Worm (Caenorhabditis elegans) whole organism, L3 larva: ENCODE measurements around the gene F47B8.18.
A peak's percentile ranks its signal among the peaks of the same experiment; 100 is the strongest.

Experiments
- R02D3.7 ChIP-seq: fragments of 150-350 bp; optimal IDR thresholded peaks from 2 replicates; lab custom pipeline; 2014; ENCODE audit warnings: missing biosample characterization, missing genetic modification characterization
- ZK546.5 ChIP-seq: sonication (generic microtip); optimal IDR thresholded peaks from 2 replicates; lab custom pipeline; 2017; ENCODE audit warnings: missing biosample characterization, missing genetic modification characterization
- ceh-16 ChIP-seq: sonication (generic microtip); optimal IDR thresholded peaks from 2 replicates; lab custom pipeline; 2017; ENCODE audit warnings: missing biosample characterization, missing genetic modification characterization
- ceh-28 ChIP-seq: fragments of 150-350 bp; optimal IDR thresholded peaks from 2 replicates; lab custom pipeline; 2014; ENCODE audit warnings: missing biosample characterization, missing genetic modification reagents, missing genetic modification characterization
- ceh-9 ChIP-seq: sonication (generic microtip); optimal IDR thresholded peaks from 2 replicates; lab custom pipeline; 2018; ENCODE audit warnings: missing biosample characterization, missing genetic modification characterization
- daf-12 ChIP-seq: fragments of 150-350 bp; optimal IDR thresholded peaks from 2 replicates; lab custom pipeline; 2014; ENCODE audit warnings: missing biosample characterization, missing genetic modification reagents, missing genetic modification characterization
- egl-27 ChIP-seq: sonication (generic microtip); optimal IDR thresholded peaks from 4 replicates; lab custom pipeline; 2017; ENCODE audit warnings: missing biosample characterization, missing genetic modification reagents, missing genetic modification characterization
- egl-5 ChIP-seq: fragments of 150-350 bp; optimal IDR thresholded peaks from 2 replicates; lab custom pipeline; 2017; ENCODE audit warnings: missing biosample characterization, missing genetic modification reagents, missing genetic modification characterization, inconsistent platforms
- elt-1 ChIP-seq: fragments of 150-350 bp; optimal IDR thresholded peaks from 2 replicates; lab custom pipeline; 2014; ENCODE audit warnings: missing biosample characterization, missing genetic modification characterization
- elt-3 ChIP-seq, 3 experiments: fragments of 150-350 bp in 1 of 3; sonication (generic microtip) in 2 of 3; optimal IDR thresholded peaks; 2 replicates in 2 of 3; 4 replicates in 1 of 3; lab custom pipeline; 2014 to 2017; ENCODE audit warnings: missing biosample characterization in 3 of 3, missing genetic modification characterization in 3 of 3
- fkh-10 ChIP-seq: sonication (generic microtip); optimal IDR thresholded peaks from 2 replicates; lab custom pipeline; 2017; ENCODE audit warnings: missing biosample characterization, missing genetic modification reagents, missing genetic modification characterization
- fkh-2 ChIP-seq: fragments of 150-350 bp; optimal IDR thresholded peaks from 2 replicates; lab custom pipeline; 2014; ENCODE audit warnings: missing biosample characterization, missing genetic modification reagents, missing genetic modification characterization
- fos-1 ChIP-seq: fragments of 150-350 bp; optimal IDR thresholded peaks from 2 replicates; lab custom pipeline; 2014; ENCODE audit warnings: missing biosample characterization, missing genetic modification characterization
- lin-15B ChIP-seq: fragments of 150-350 bp; optimal IDR thresholded peaks from 2 replicates; lab custom pipeline; 2014; ENCODE audit warnings: missing biosample characterization, missing genetic modification characterization
- lin-39 ChIP-seq: fragments of 150-350 bp; optimal IDR thresholded peaks from 2 replicates; lab custom pipeline; 2018; ENCODE audit warnings: missing biosample characterization, missing genetic modification reagents, missing genetic modification characterization
- lsy-12 ChIP-seq: sonication (generic microtip); optimal IDR thresholded peaks from 2 replicates; lab custom pipeline; 2016; ENCODE audit warnings: mild to moderate bottlenecking, missing genetic modification characterization, missing compliant biosample characterization
- mdl-1 ChIP-seq: fragments of 150-350 bp; optimal IDR thresholded peaks from 2 replicates; lab custom pipeline; 2014; ENCODE audit warnings: missing biosample characterization, missing genetic modification characterization
- mml-1 ChIP-seq: fragments of 150-350 bp; sonication (generic microtip); optimal IDR thresholded peaks from 3 replicates; lab custom pipeline; 2014; ENCODE audit warnings: missing biosample characterization, missing genetic modification characterization
- nfya-1 ChIP-seq: sonication (generic microtip); optimal IDR thresholded peaks from 2 replicates; lab custom pipeline; 2017; ENCODE audit warnings: missing genetic modification characterization, mild to moderate bottlenecking, missing compliant biosample characterization, antibody characterized with exemption, moderate library complexity; ENCODE audit not compliant: insufficient read depth
- nhr-11 ChIP-seq: fragments of 150-350 bp; optimal IDR thresholded peaks from 2 replicates; lab custom pipeline; 2014; ENCODE audit warnings: missing biosample characterization, missing genetic modification characterization
- nhr-23 ChIP-seq: fragments of 150-350 bp; optimal IDR thresholded peaks from 2 replicates; lab custom pipeline; 2014; ENCODE audit warnings: missing biosample characterization, missing genetic modification reagents, missing genetic modification characterization
- nhr-237 ChIP-seq: fragments of 150-350 bp; optimal IDR thresholded peaks from 2 replicates; lab custom pipeline; 2014; ENCODE audit warnings: missing biosample characterization, missing genetic modification characterization
- nhr-25 ChIP-seq: sonication (generic microtip); optimal IDR thresholded peaks from 2 replicates; lab custom pipeline; 2017; ENCODE audit warnings: missing biosample characterization, missing genetic modification characterization
- nhr-28 ChIP-seq: fragments of 150-350 bp; optimal IDR thresholded peaks from 2 replicates; lab custom pipeline; 2014; ENCODE audit warnings: missing biosample characterization, missing genetic modification characterization
- nhr-43 ChIP-seq: sonication (generic microtip); optimal IDR thresholded peaks from 2 replicates; lab custom pipeline; 2016; ENCODE audit warnings: mild to moderate bottlenecking, missing genetic modification characterization, missing compliant biosample characterization; ENCODE audit not compliant: poor library complexity, severe bottlenecking
- nhr-67 ChIP-seq: fragments of 150-350 bp; optimal IDR thresholded peaks from 2 replicates; lab custom pipeline; 2014; ENCODE audit warnings: missing biosample characterization, missing genetic modification characterization
- nhr-76 ChIP-seq: fragments of 150-350 bp; sonication (generic microtip); optimal IDR thresholded peaks from 5 replicates; lab custom pipeline; 2014; ENCODE audit warnings: missing biosample characterization, missing genetic modification characterization
- nhr-77 ChIP-seq: fragments of 150-350 bp; optimal IDR thresholded peaks from 2 replicates; lab custom pipeline; 2014; ENCODE audit warnings: missing biosample characterization, missing genetic modification characterization
- pha-4 ChIP-seq: fragments of 150-350 bp; optimal IDR thresholded peaks from 2 replicates; lab custom pipeline; 2014; ENCODE audit warnings: missing biosample characterization, missing genetic modification reagents, missing genetic modification characterization
- pqm-1 ChIP-seq: fragments of 150-350 bp; optimal IDR thresholded peaks from 2 replicates; lab custom pipeline; 2017; ENCODE audit warnings: missing biosample characterization, missing genetic modification characterization, inconsistent platforms
- sea-2 ChIP-seq: fragments of 150-350 bp; sonication (generic microtip); optimal IDR thresholded peaks from 4 replicates; lab custom pipeline; 2014; ENCODE audit warnings: missing biosample characterization, missing genetic modification reagents, missing genetic modification characterization
- skn-1 ChIP-seq: fragments of 150-350 bp; optimal IDR thresholded peaks from 2 replicates; lab custom pipeline; 2014; ENCODE audit warnings: missing biosample characterization, missing genetic modification characterization
- snpc-4 ChIP-seq: fragments of 150-350 bp; optimal IDR thresholded peaks from 2 replicates; lab custom pipeline; 2014; ENCODE audit warnings: missing biosample characterization, missing genetic modification characterization
- tbx-2 ChIP-seq: sonication (generic microtip); optimal IDR thresholded peaks from 2 replicates; lab custom pipeline; 2016; ENCODE audit warnings: mild to moderate bottlenecking, missing genetic modification characterization, missing compliant biosample characterization
- unc-39 ChIP-seq: sonication (generic microtip); optimal IDR thresholded peaks from 4 replicates; lab custom pipeline; 2017; ENCODE audit warnings: missing biosample characterization, missing genetic modification characterization
- ztf-11 ChIP-seq: fragments of 150-350 bp; optimal IDR thresholded peaks from 2 replicates; lab custom pipeline; 2014; ENCODE audit warnings: missing biosample characterization, missing genetic modification characterization
- ztf-4 ChIP-seq: fragments of 150-350 bp; optimal IDR thresholded peaks from 2 replicates; lab custom pipeline; 2014; ENCODE audit warnings: missing biosample characterization, missing genetic modification characterization

F47B8.18 gene

DNA sequence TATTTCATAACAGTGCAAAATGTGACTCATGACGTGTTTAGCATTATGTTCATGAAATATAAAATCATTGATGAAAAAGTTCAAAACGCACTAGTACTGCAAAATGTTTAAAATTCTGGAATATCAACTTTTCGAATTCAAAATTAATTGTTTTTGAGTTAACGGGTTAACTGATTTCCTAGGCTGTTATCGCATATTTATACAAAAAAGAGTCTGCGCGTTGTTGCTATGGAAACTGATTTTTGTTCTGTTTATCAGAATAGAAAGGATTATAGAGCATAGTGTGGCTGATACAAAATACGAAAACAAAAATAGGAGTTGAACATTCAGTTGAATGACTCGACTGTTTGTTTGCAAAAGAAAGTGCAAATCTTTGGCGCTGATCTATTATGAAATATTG lies 7.6 kb downstream of the F47B8.18 start:
- TF ChIP-seq sea-2 (GFP tag; lab: Kevin White, UChicago), result no peak
- TF ChIP-seq nhr-43 (tag; lab: Kevin White, UChicago), result no peak
- TF ChIP-seq pha-4 (tag; lab: Kevin White, UChicago), result no peak
- TF ChIP-seq lin-39, result no peak
- no peak for TF ChIP-seq elt-1 (tag; lab: Kevin White, UChicago)
- TF ChIP-seq nhr-77 (tag; lab: Kevin White, UChicago), result no peak
- TF ChIP-seq unc-39 (tag; lab: Kevin White, UChicago), result no peak
- no peak for TF ChIP-seq nhr-237 (tag; lab: Kevin White, UChicago)
- no peak for TF ChIP-seq skn-1 (tag; lab: Kevin White, UChicago)
- no peak for TF ChIP-seq daf-12 (tag; lab: Kevin White, UChicago)
- no peak for TF ChIP-seq nhr-28 (tag; lab: Kevin White, UChicago)
- TF ChIP-seq egl-5 (tag; lab: Kevin White, UChicago), result no peak
- no peak for TF ChIP-seq mml-1 (tag; lab: Kevin White, UChicago)
- no peak for TF ChIP-seq pqm-1 (tag; lab: Kevin White, UChicago)

DNA sequence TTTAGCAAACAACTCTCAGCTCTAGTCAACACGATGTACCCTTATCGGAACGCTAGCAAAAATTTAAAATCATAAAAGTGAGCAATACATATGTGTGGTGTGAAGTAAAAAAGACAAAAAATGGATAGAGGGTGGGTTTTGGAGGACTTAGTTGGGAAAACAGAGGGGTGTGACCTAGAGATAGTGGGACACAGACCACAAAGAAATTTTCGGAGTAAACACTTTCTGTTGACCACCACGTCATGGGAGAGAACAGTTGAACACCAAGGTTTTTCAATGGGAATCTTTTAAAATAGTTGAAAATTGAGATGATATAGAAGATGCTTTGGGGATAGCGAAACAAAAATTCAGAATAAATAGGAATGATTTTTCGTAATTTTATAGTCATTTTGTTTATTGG lies 8.1 kb downstream of the F47B8.18 start:
- TF ChIP-seq lin-39, result no peak
- no peak for TF ChIP-seq nhr-23 (tag; lab: Kevin White, UChicago)
- peak; percentile 71 for TF ChIP-seq pha-4 (tag; lab: Kevin White, UChicago)
- no peak for TF ChIP-seq nhr-11 (tag; lab: Kevin White, UChicago)
- peak; percentile 11 for TF ChIP-seq nfya-1 (tag; lab: Kevin White, UChicago)
- no peak for TF ChIP-seq nhr-67 (tag; lab: Kevin White, UChicago)
- no peak for TF ChIP-seq nhr-43 (tag; lab: Kevin White, UChicago)
- TF ChIP-seq ceh-28 (tag; lab: Kevin White, UChicago), result no peak
- no peak for TF ChIP-seq ZK546.5 (tag; lab: Kevin White, UChicago)
- no peak for TF ChIP-seq tbx-2 (tag; lab: Kevin White, UChicago)
- TF ChIP-seq nhr-25 (tag; lab: Kevin White, UChicago), result no peak
- peak; percentile 41 for TF ChIP-seq snpc-4 (tag; lab: Kevin White, UChicago)
- TF ChIP-seq mdl-1 (tag; lab: Kevin White, UChicago), result no peak
- TF ChIP-seq fos-1 (tag; lab: Kevin White, UChicago), result no peak
- TF ChIP-seq lin-15B (tag; lab: Kevin White, UChicago), result no peak
- no peak for TF ChIP-seq lsy-12 (tag; lab: Kevin White, UChicago)
- TF ChIP-seq nhr-77 (tag; lab: Kevin White, UChicago), result no peak
- no peak for TF ChIP-seq elt-3 (tag; optimal IDR thresholded peaks at IDR 0.05; lab: Kevin White, UChicago)

DNA sequence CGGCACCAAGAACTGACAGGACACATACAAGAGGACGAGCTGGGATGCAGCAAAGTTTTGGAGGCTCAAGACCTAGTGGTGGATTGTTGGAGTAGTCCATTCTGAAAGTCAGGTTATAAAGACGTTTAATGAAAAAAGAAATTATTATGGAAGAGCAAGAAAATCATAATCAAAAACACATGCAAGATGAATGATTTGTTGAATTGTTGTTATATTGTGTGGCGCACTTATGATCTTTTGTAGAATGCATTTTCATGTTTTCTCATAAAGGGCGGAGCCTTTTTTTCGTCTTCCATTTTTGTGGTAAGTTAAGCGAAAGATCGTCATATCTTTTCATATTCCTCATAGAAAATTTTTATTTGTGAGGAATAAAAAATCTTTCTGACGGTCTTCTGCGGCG lies 8.7 kb downstream of the F47B8.18 start, which contains the start of gene F47B8.2:
Gene F47B8.2, minus strand, starts transcription at position 101 of the 400 bp plus-strand sequence.
- no peak for TF ChIP-seq nhr-25 (tag; lab: Kevin White, UChicago)
- no peak for TF ChIP-seq egl-5 (tag; lab: Kevin White, UChicago)
- TF ChIP-seq ztf-4 (tag; lab: Kevin White, UChicago), result no peak
- no peak for TF ChIP-seq egl-27
- TF ChIP-seq snpc-4 (tag; lab: Kevin White, UChicago), result no peak
- TF ChIP-seq skn-1 (tag; lab: Kevin White, UChicago), result no peak
- no peak for TF ChIP-seq ceh-9 (tag; lab: Kevin White, UChicago)
- no peak for TF ChIP-seq R02D3.7
- no peak for TF ChIP-seq tbx-2 (tag; lab: Kevin White, UChicago)
- no peak for TF ChIP-seq nhr-28 (tag; lab: Kevin White, UChicago)
- no peak for TF ChIP-seq mdl-1 (tag; lab: Kevin White, UChicago)
- TF ChIP-seq lin-39, result no peak
- TF ChIP-seq fkh-2, result no peak
- no peak for TF ChIP-seq nhr-77 (tag; lab: Kevin White, UChicago)
- TF ChIP-seq nhr-76 (tag; lab: Kevin White, UChicago), result no peak
- no peak for TF ChIP-seq ztf-11

DNA sequence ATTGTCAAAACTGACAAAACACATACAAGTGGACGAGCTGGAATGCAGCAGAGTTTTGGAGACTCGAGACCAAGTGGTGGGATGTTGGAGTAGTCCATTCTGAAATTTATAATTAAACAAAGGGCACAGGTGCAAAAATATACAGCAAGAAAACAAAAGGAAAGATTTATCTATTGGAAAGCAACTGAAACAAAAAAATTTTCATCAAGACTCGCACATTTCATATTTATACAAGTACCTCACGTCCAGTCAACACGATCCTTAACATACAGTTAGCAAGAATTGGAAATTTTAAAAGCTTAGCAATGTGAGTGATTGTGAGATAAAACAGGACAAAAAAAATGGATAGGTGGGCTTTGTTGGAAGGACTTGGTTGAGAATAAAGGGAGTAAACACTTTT lies 11.0 kb downstream of the F47B8.18 start, which contains the start of gene F47B8.1:
Gene F47B8.1, minus strand, starts transcription at position 101 of the 400 bp plus-strand sequence.
- TF ChIP-seq daf-12 (tag; lab: Kevin White, UChicago) (no peak), ceh-16 (no peak), ztf-11 (no peak), nhr-67 (tag; lab: Kevin White, UChicago) (no peak), lsy-12 (tag; lab: Kevin White, UChicago) (no peak), fkh-10 (no peak), ceh-28 (tag; lab: Kevin White, UChicago) (no peak), nhr-43 (tag; lab: Kevin White, UChicago) (no peak), lin-39 (no peak), ztf-4 (tag; lab: Kevin White, UChicago) (no peak), ZK546.5 (tag; lab: Kevin White, UChicago) (no peak), nhr-28 (tag; lab: Kevin White, UChicago) (no peak), nhr-77 (tag; lab: Kevin White, UChicago) (no peak), nhr-237 (tag; lab: Kevin White, UChicago) (no peak), nfya-1 (tag; lab: Kevin White, UChicago) (no peak), ceh-9 (tag; lab: Kevin White, UChicago) (no peak), fos-1 (tag; lab: Kevin White, UChicago) (no peak)
